Fruit fly (Drosophila melanogaster) S2 (cell line): ENCODE measurements around the gene Pgd.

ENCODE experiments used
- CG8478 ChIP-seq: fragments of >200 bp; optimal IDR thresholded peaks from 2 replicates; lab custom pipeline; 2018
- CTCF ChIP-seq, 2 experiments: fragments of >200 bp; optimal IDR thresholded peaks; 2 replicates each; lab custom pipeline; 2018

Gene Pgd

DNA sequence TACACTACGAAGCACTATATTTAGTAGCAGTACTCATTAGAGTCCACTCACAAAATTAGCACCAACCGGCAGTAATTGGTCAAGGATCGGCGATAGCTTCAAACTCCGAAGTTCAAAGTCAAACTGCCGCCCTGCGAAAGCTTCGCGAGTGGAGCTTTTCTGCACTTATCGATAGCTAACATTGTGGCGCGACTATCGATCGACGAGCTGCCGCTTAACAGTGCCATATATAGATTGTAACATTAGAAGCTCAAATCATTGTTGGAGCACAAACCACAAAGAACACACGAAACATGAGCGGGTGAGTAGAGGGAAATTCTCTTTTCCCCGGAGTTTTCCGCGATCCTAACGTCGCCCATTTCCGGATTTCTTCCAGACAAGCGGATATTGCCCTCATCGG, at the start of gene Pgd:
Gene Pgd (plus strand): TSS at position 23 of the 400 bp plus-strand sequence.
- no peak for TF ChIP-seq CG8478 (lab: Kevin White, UChicago)
- TF ChIP-seq CTCF (optimal IDR thresholded peaks at IDR 0.05; lab: Kevin White, UChicago), result no peak

dm6 chrX:2096341-2096740, 48.6 kb upstream of the Pgd start:
- TF ChIP-seq CG8478 (lab: Kevin White, UChicago), result no peak
- TF ChIP-seq CTCF (optimal IDR thresholded peaks at IDR 0.05; lab: Kevin White, UChicago), result no peak

dm6 chrX:2098267-2098666, 46.7 kb upstream of the Pgd start:
- TF ChIP-seq CTCF (optimal IDR thresholded peaks at IDR 0.05; lab: Kevin White, UChicago), result no peak
- TF ChIP-seq CG8478 (lab: Kevin White, UChicago), result no peak

DNA sequence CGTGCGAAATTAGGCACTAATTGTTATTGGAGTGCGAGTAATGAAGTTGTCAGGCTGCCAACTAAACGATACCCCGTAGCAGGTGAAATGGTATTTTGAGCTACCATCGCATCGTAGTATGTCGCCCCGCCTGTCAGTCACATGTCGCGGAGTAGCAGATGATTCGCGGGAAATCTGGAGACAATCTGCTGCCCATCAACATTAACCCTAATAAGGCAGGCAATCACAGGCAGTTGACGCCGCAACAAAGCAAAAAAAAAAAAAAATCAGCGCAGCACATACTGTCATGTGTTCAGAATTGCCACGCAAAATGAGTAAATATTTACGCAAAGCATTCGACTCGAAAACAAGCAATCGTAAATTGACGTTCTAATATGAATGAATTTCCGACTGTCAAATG, 41.1 kb upstream of the Pgd start:
- TF ChIP-seq CG8478 (lab: Kevin White, UChicago) (no peak), CTCF (optimal IDR thresholded peaks at IDR 0.05; lab: Kevin White, UChicago) (no peak)

- no peak for TF ChIP-seq CTCF (optimal IDR thresholded peaks at IDR 0.05; lab: Kevin White, UChicago)
- TF ChIP-seq CG8478 (lab: Kevin White, UChicago), result no peak
Observed at dm6 chrX:2104365-2104764, 40.6 kb upstream of the Pgd start.

DNA sequence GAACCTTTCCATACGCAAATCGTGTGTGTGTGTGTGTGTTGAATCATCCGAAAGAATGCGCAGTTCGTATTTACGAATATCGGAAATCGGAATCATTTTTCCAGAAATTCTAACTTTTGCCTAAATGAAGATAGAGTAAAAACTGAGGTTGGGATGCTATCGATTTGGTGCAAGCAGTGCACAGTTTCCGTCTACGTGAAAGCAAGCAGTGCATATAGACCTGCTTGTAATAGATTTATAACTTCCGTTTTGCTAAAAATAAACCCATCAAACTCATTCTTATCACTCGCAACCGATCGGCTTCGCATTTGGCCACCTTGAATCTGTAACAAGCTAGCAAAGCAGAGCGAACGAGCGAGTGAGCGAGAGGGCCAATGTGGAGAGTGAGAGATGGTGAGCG, 38.6 kb upstream of the Pgd start:
- TF ChIP-seq CG8478 (lab: Kevin White, UChicago), result no peak
- no peak for TF ChIP-seq CTCF (optimal IDR thresholded peaks at IDR 0.05; lab: Kevin White, UChicago)

DNA sequence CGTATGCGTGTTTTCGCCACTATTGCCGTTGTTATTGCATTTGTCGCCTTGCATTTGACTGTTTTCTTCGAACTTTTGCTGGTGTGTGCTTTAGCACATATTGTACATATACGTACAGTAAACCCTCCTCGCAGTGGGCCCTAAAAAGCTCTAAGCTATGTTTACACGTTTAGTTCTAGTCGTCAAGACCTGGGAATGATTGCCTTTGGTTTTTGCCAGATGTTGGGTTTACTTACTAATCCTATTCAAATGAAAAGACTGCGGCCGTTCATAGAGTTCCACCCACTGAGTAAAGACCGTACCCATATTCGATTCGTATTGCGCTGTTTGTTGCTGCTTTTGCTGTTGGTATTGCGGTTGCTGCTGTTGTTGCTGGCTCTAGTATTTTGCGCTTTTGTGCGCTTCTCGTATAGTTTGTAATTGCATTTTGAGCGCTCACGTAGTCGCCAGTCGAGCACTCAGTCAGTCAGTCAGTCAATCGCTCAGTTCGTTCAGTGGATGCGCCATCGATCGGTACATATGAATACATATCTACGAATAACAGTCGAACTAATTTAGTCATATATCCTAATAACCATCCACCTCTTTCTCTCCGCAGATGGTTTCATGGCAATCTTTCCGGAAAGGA, 37.0 kb upstream of the Pgd start:
- TF ChIP-seq CG8478 (lab: Kevin White, UChicago), result no peak
- TF ChIP-seq CTCF (optimal IDR thresholded peaks at IDR 0.05; lab: Kevin White, UChicago), result no peak

dm6 chrX:2108639-2109038, 36.3 kb upstream of the Pgd start:
- no peak for TF ChIP-seq CG8478 (lab: Kevin White, UChicago)
- TF ChIP-seq CTCF (optimal IDR thresholded peaks at IDR 0.05; lab: Kevin White, UChicago), result no peak

- TF ChIP-seq CTCF (optimal IDR thresholded peaks at IDR 0.05; lab: Kevin White, UChicago), result peak; percentile 32 to 45
- no peak for TF ChIP-seq CG8478 (lab: Kevin White, UChicago)
Observed at dm6 chrX:2112660-2113059, 32.3 kb upstream of the Pgd start.

DNA sequence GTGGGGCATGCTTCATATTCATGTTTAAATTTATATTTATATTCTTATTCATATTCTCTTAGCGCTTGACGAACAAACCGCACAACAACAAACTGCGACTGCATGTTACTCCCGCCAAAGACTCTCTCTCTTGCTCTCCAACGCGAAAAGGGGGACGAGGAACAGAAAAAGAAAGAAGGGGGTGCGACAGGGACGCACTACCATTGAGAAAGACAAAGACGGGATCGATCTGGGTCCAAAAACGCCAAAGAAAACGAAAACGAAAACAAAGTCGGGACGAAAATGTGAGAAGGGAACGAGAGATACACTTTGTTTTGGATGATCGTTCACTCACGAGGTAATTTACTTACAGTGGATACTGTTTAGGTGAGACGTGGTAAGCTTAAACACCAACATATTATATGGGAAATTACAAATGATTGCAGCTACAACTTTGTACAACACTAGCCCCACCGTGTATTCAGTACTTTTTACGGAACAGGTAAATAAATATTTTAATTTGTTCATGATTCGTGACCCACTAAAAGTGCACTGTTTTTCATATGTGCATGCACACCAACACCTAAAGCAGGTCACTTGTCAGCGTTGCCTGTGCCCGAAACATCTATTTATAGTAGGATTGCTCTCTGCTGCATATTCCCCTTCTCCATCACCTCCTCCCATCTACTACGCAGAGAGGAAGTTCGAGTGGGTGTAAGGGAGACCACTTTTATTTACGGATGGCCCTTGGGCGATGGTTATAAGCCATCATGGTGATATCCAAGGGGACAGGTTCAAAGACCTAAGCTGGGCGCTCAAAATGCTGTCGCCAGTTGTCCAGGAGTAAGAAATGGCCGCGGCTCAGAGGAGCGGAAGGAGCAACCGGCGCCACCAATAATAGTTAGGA, 23.0 kb upstream of the Pgd start:
- TF ChIP-seq CG8478 (lab: Kevin White, UChicago) (no peak), CTCF (optimal IDR thresholded peaks at IDR 0.05; lab: Kevin White, UChicago) (no peak)

DNA sequence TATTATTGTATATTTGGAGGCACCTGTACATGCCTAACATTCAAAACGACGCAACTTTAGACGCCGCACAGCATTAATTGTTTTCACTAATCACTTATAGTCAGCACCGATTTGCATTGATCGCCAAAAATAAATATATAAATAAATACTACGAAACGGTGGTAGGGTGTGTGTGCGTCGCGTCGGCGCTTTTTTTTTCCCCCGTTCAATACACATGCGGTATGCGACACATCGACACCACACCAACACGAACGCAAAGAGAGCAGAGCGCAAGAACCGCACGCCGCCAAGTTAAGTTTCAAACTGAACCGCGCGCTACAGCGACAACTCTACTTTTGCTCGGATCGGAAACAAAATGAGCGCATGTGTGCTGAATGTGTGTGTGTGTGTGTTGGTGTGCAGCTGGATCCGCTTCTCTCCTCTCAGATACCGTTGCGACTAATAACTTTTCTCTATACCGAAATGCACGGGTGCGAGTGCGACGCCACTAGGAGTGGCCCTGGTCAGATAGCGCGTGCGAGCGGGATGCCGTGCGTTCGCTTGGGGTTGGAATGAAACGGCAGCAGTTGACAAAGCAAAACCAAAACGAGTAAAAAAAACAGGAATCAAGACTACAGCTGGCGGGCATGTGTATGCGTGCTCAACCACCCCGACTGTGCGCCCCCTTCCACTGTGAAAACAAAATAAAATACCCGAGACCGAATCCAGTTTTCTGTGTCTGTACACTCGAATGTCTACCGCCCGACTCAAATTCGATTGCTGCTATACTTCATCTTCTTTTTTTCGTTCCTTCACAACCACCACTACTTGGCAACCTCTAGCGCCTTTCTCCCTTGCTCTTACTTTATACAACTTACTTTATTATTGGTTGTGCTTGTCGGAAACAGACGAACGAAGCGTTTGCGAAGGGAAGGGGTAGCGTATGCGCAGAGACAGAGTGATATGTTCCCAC, 21.6 kb upstream of the Pgd start, which contains the start of gene ph-d:
Gene ph-d (minus strand): TSS at position 274 of the 952 bp plus-strand sequence.
- TF ChIP-seq CG8478 (lab: Kevin White, UChicago), result no peak
- TF ChIP-seq CTCF (optimal IDR thresholded peaks at IDR 0.05; lab: Kevin White, UChicago), result peak in 1 of 2 experiments; percentile 44

DNA sequence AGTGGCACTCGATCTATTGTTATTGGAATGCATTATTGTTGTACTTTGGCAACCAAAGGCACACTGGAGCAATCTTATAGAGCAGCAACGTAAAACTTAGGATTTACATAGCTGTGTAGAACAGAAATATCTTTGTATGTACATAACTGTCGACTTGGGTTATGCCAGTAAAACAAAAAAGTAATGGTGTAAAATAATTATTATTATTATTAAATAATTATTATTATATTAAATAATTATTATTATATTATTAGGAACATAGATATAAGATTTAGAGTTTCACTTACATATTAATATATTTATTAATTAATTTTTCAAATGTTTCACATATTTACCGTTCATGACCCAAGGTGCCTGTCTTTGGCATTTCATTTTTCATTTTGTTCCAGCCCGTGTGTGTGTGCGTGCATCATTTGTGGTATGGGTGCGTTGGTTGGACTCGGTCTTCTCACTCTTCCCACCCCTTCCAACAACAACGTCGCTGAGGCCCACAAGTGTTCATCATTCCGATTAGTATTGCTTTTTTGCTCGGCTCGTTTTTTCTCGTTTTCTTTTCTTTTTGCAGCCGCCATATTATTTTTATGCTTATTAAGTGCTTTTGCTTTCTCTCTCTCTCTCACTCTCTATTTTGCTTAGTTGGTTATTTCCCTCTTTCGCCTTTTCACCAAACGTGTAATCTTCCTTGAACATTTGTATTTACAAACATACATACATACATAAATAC, 20.8 kb upstream of the Pgd start:
- TF ChIP-seq CTCF (optimal IDR thresholded peaks at IDR 0.05; lab: Kevin White, UChicago), result no peak
- no peak for TF ChIP-seq CG8478 (lab: Kevin White, UChicago)

- TF ChIP-seq CTCF (optimal IDR thresholded peaks at IDR 0.05; lab: Kevin White, UChicago) (peak in 1 of 2 experiments; percentile 48), CG8478 (lab: Kevin White, UChicago) (no peak)
Observed at dm6 chrX:2125527-2126088, 19.3 kb upstream of the Pgd start.
